Fruit fly (Drosophila melanogaster): ENCODE measurements around the gene CG13484.

dm6 chr3L:14050944-14051548 lies 1.8 kb downstream of the CG13484 start, which contains the start of gene CG6833:
- TF ChIP-seq Hr38 (GFP tag; optimal IDR thresholded peaks at IDR 0.05): no peak
- TF ChIP-seq Sox15 (GFP tag; optimal IDR thresholded peaks at IDR 0.05): peak; percentile 51
- peak; percentile 67 for TF ChIP-seq CG3032 (tag; optimal IDR thresholded peaks at IDR 0.05)
- TF ChIP-seq CG34406 (GFP tag; optimal IDR thresholded peaks at IDR 0.05): peak; percentile 17
